Fruit fly (Drosophila melanogaster) Kc167 (cell line): ENCODE results near the gene CG31538.

Source experiments
- Myc ChIP-seq: fragments of >200 bp; optimal IDR thresholded peaks from 2 replicates; lab custom pipeline; 2017; ENCODE audit warnings: missing external identifiers
- Sin3A ChIP-seq: fragments of >200 bp; optimal IDR thresholded peaks from 2 replicates; lab custom pipeline; 2018; ENCODE audit warnings: missing external identifiers
- h ChIP-seq: fragments of >200 bp; optimal IDR thresholded peaks from 3 replicates; lab custom pipeline; 2018; ENCODE audit warnings: missing external identifiers
- psq ChIP-seq: fragments of >200 bp; optimal IDR thresholded peaks from 2 replicates; lab custom pipeline; 2017; ENCODE audit warnings: missing external identifiers
- ttk ChIP-seq: sonication (Bioruptor generic); optimal IDR thresholded peaks from 2 replicates; lab custom pipeline; 2017; ENCODE audit warnings: missing external identifiers

- no peak for TF ChIP-seq psq
- no peak for TF ChIP-seq h (lab: Kevin White, UChicago)
- TF ChIP-seq Sin3A (lab: Kevin White, UChicago): no peak
- no peak for TF ChIP-seq Myc
- TF ChIP-seq ttk: no peak
These were observed 2.1 kb upstream of the CG31538 start for dm6 chr3R:5279609-5280164.
